Fruit fly (Drosophila melanogaster): ENCODE data around the gene Apc.

The Apc gene

dm6 chr3R:28811677-28812465 is 32.7 kb downstream of the Apc start, which contains the start of gene Prp39 (continued):
- TF ChIP-seq fd96Cb (tag; optimal IDR thresholded peaks at IDR 0.05) (no peak), Max (GFP tag; optimal IDR thresholded peaks at IDR 0.05) (peak; percentile 22), CG17328 (GFP tag; IDR thresholded peaks at IDR 0.05) (peak; percentile 38; the same call in 1 of the 2 replicates), CG11456 (GFP tag; IDR thresholded peaks at IDR 0.05) (0 out of 3 replicates have a peak, but pooled peaks have one; percentile 47), Atf-2 (GFP tag; optimal IDR thresholded peaks at IDR 0.05) (no peak), CG2116 (GFP tag; optimal IDR thresholded peaks at IDR 0.05) (peak; percentile 58), sob (GFP tag; IDR thresholded peaks at IDR 0.05) (peak; percentile 39; the same call in 1 of the 2 replicates), slou (GFP tag; optimal IDR thresholded peaks at IDR 0.05) (peak; percentile 6), Sry-δ (GFP tag; optimal IDR thresholded peaks at IDR 0.05) (peak; percentile 43), ind (GFP tag; optimal IDR thresholded peaks at IDR 0.05) (peak; percentile 29), Xrp1 (GFP tag; IDR thresholded peaks at IDR 0.05) (peak; percentile 54; the same call in 1 of the 2 replicates), zen2 (GFP tag; IDR thresholded peaks at IDR 0.05; ENCODE audit: partially characterized antibody) (peak; percentile 73), CG7357 (GFP tag; IDR thresholded peaks at IDR 0.05) (no peak), Pdp1 (GFP tag; optimal IDR thresholded peaks at IDR 0.05) (peak in 1 of 2 experiments; percentile 72), Dp (GFP tag; optimal IDR thresholded peaks at IDR 0.05) (peak; percentile 23), CG9727 (GFP tag; optimal IDR thresholded peaks at IDR 0.05) (peak; percentile 12), CG30020 (tag; optimal IDR thresholded peaks at IDR 0.05) (peak; percentile 10), bbx (GFP tag; IDR thresholded peaks at IDR 0.05; ENCODE audit: partially characterized antibody) (peak; percentile 69), CG8388 (GFP tag; optimal IDR thresholded peaks at IDR 0.05) (peak; percentile 10), phol (tag; optimal IDR thresholded peaks at IDR 0.05) (peak; percentile 99), Atf3 (GFP tag; optimal IDR thresholded peaks at IDR 0.05) (no peak), psq (GFP tag; optimal IDR thresholded peaks at IDR 0.05) (no peak), CG17385 (GFP tag; optimal IDR thresholded peaks at IDR 0.05) (no peak), lilli (GFP tag; optimal IDR thresholded peaks at IDR 0.05) (peak; percentile 51), CG2712 (tag; optimal IDR thresholded peaks at IDR 0.05) (peak; percentile 33), Ada2b (GFP tag; IDR thresholded peaks at IDR 0.05) (peak; percentile 29; the same call in 1 of the 2 replicates), vvl (GFP tag; IDR thresholded peaks at IDR 0.05) (peak; percentile 77), CG7786 (GFP tag; optimal IDR thresholded peaks at IDR 0.05) (no peak), Doc3 (GFP tag; IDR thresholded peaks at IDR 0.05; ENCODE audit: partially characterized antibody) (peak; percentile 80), amos (GFP tag; IDR thresholded peaks at IDR 0.05; ENCODE audit: partially characterized antibody) (peak; percentile 72), CG32772 (GFP tag; IDR thresholded peaks at IDR 0.05) (peak; percentile 44), CG14441 (GFP tag; IDR thresholded peaks at IDR 0.05) (peak; percentile 55; the same call in 1 of the 2 replicates), hbn (GFP tag; IDR thresholded peaks at IDR 0.05; ENCODE audit: partially characterized antibody) (peak; percentile 71), prd (optimal IDR thresholded peaks at IDR 0.05) (no peak), prd (GFP tag; IDR thresholded peaks at IDR 0.05) (peak; percentile 72; the same call in 2 of the 3 replicates), CG32767 (GFP tag; IDR thresholded peaks at IDR 0.05) (0 out of 2 replicates have a peak, but pooled peaks have one; percentile 30), CG12155 (GFP tag; optimal IDR thresholded peaks at IDR 0.05) (peak; percentile 6), CG16813 (GFP tag; IDR thresholded peaks at IDR 0.05; ENCODE audit: partially characterized antibody) (peak; percentile 73), Taf1 (GFP tag; IDR thresholded peaks at IDR 0.05) (0 out of 2 replicates have a peak, but pooled peaks have one; percentile 20), PHDP (tag; optimal IDR thresholded peaks at IDR 0.05) (peak; percentile 31), Gug (GFP tag; IDR thresholded peaks at IDR 0.05) (peak; percentile 39; the same call in 2 of the 4 replicates), MESR4 (GFP tag; optimal IDR thresholded peaks at IDR 0.05) (peak; percentile 79), corto (GFP tag; optimal IDR thresholded peaks at IDR 0.05) (no peak), HLH4C (GFP tag; IDR thresholded peaks at IDR 0.05; ENCODE audit: partially characterized antibody) (peak; percentile 74), Scr (GFP tag; IDR thresholded peaks at IDR 0.05; ENCODE audit: partially characterized antibody) (peak; percentile 80), pan (optimal IDR thresholded peaks at IDR 0.05) (no peak), pan (GFP tag; optimal IDR thresholded peaks at IDR 0.05 in 1 of 2, IDR thresholded peaks at IDR 0.05 in 1 of 2) (peak in 1 of 2 experiments; percentile 55), CG9215 (GFP tag; IDR thresholded peaks at IDR 0.05) (0 out of 2 replicates have a peak, but pooled peaks have one; percentile 8)
